Worm (Caenorhabditis elegans): Measurements from ENCODE around the gene ampd-1.
"Not testable (repeated sequence)": the region's sequence is repeated elsewhere in the genome, so short reads cannot be mapped to it uniquely, and the experiment has no call there.

The ampd-1 gene

DNA sequence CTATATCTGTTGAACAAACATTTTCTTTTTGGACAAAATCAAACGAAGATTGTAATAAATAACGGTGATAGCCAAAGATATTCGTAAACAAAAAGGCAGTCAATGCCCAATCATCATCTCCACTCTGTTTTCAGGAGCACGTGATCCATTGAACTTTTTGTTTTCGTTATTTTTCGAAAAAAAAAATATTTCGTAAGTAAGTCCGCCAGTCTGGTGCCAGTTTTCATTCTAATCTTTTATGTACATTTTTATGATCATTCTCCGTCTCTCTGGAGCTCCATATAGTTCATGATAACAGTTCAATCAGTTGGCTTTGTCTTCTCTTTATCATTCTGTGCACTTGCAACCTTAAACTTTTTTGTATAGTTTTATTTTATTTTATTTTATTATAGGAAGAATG lies at the start of gene ampd-1:
Gene ampd-1 (plus strand): TSS at position 393 of the 400 bp plus-strand sequence.
- TF ChIP-seq ztf-29 (GFP tag; IDR thresholded peaks at IDR 0.05) (no peak), ref-1 (GFP tag; conservative IDR thresholded peaks at IDR 0.05) (no peak), cog-1 (tag; optimal IDR thresholded peaks at IDR 0.05) (no peak), T22C8.4 (GFP tag; IDR thresholded peaks at IDR 0.05) (no peak), flt-1 (GFP tag; IDR thresholded peaks at IDR 0.05) (no peak), klf-2 (GFP tag; conservative IDR thresholded peaks at IDR 0.05) (no peak), tab-1 (GFP tag; IDR thresholded peaks at IDR 0.05) (no peak), med-1 (GFP tag; optimal IDR thresholded peaks at IDR 0.05; ENCODE audit: insufficient read depth) (no peak), ztf-23 (GFP tag; IDR thresholded peaks at IDR 0.05) (no peak)

DNA sequence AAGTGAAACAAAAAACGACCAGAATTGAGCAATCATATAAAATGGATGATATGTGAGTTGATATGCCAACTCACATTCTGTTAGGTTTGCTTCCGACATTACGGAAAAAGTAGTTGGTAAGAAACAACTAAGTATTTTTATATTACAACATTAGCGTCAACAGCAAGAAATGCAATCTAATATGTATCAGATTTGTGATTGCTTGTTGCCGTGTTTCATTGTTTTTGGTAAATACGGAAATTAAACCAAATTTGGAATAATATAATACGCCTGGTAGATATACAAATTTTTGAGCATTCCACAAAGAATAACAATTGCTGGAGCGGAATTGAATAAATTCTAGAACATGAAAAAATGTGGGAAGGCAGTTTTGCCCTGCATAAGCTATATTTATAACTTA lies 48.6 kb upstream of the ampd-1 start, which contains the start of gene srb-12:
Gene srb-12 (minus strand): TSS at position 101 of the 400 bp plus-strand sequence.
- TF ChIP-seq med-1 (GFP tag; optimal IDR thresholded peaks at IDR 0.05; ENCODE audit: insufficient read depth) (no peak), T22C8.4 (GFP tag; IDR thresholded peaks at IDR 0.05) (no peak), ztf-29 (GFP tag; IDR thresholded peaks at IDR 0.05) (no peak), ztf-23 (GFP tag; IDR thresholded peaks at IDR 0.05) (no peak), cog-1 (tag; optimal IDR thresholded peaks at IDR 0.05) (no peak), tab-1 (GFP tag; IDR thresholded peaks at IDR 0.05) (no peak), flt-1 (GFP tag; IDR thresholded peaks at IDR 0.05) (no peak), klf-2 (GFP tag; conservative IDR thresholded peaks at IDR 0.05) (no peak), ref-1 (GFP tag; conservative IDR thresholded peaks at IDR 0.05) (no peak)

DNA sequence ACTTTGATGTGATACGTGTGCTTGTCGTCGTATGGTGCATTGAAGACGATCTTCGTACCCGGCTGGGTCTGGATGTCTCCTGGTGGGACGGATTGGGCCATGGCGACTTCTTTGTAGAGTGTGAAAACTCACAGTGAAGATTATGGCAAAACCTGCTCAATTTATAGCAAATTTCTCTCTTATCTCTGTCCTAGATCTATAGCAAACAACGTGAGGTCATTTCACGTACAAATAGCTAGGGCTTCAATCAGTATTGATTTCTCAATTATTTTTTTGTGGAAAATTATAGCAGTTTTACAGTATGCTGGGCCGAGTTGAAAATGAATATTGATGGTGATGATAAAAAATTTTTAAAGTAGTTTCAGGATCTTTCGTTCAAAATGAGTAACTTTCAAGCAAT lies 46.1 kb upstream of the ampd-1 start, which contains the start of gene msp-45:
Gene msp-45 (minus strand): TSS at position 101 of the 400 bp plus-strand sequence.
- TF ChIP-seq ztf-29 (GFP tag; IDR thresholded peaks at IDR 0.05) = no peak
- no peak for TF ChIP-seq T22C8.4 (GFP tag; IDR thresholded peaks at IDR 0.05)
- TF ChIP-seq ref-1 (GFP tag; conservative IDR thresholded peaks at IDR 0.05) = no peak
- no peak for TF ChIP-seq med-1 (GFP tag; optimal IDR thresholded peaks at IDR 0.05; ENCODE audit: insufficient read depth)
- TF ChIP-seq flt-1 (GFP tag; IDR thresholded peaks at IDR 0.05) = no peak
- no peak for TF ChIP-seq cog-1 (tag; optimal IDR thresholded peaks at IDR 0.05)

DNA sequence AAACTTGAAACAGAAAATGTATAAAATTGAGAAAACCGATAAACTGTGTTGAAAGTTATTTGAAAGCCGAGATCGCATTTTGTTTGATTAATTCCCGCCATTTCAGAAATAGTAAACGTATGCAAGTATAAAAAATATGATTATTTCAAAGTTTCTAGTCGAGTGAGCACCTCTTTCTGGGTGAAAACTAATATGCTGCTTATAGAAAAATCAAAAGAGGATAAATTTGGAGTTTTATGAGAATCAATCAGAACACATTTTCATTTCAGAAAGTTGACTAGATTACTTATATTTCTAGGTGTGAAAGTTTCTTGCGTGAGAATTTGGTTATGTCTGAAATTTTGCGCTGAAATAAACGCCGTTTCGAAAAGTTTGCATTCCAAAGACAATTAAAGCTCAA lies 45.6 kb upstream of the ampd-1 start, which contains the start of gene srb-13:
Gene srb-13 (minus strand): TSS at position 101 of the 400 bp plus-strand sequence.
- TF ChIP-seq med-1 (GFP tag; optimal IDR thresholded peaks at IDR 0.05; ENCODE audit: insufficient read depth) (no peak), ztf-23 (GFP tag; IDR thresholded peaks at IDR 0.05) (no peak), klf-2 (GFP tag; conservative IDR thresholded peaks at IDR 0.05) (no peak), cog-1 (tag; optimal IDR thresholded peaks at IDR 0.05) (no peak), ref-1 (GFP tag; conservative IDR thresholded peaks at IDR 0.05) (no peak), T22C8.4 (GFP tag; IDR thresholded peaks at IDR 0.05) (no peak), tab-1 (GFP tag; IDR thresholded peaks at IDR 0.05) (no peak), flt-1 (GFP tag; IDR thresholded peaks at IDR 0.05) (no peak), ztf-29 (GFP tag; IDR thresholded peaks at IDR 0.05) (no peak)

DNA sequence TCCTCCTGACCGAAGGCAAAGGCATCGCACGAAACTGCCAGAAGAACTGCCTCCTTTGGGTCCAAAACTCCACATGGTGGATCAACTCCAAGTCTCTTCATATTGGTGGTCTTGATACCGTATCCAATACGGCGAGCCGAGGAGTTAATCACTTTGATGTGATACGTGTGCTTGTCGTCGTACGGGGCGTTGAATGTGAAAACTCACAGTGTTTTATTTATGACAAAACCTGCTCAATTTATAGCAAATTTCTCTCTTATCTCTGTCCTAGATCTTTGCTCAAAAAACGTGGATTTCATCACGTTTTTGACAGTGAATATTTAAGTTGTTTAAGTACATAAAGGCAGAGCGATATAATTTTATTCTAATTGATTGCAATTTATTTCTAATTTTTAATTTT lies 44.3 kb upstream of the ampd-1 start, which contains the start of gene F58A6.9:
Gene F58A6.9 (minus strand): TSS at position 101 of the 400 bp plus-strand sequence.
- not testable (repeated sequence) for TF ChIP-seq ztf-29, T22C8.4, tab-1 (GFP tag; IDR thresholded peaks at IDR 0.05)

DNA sequence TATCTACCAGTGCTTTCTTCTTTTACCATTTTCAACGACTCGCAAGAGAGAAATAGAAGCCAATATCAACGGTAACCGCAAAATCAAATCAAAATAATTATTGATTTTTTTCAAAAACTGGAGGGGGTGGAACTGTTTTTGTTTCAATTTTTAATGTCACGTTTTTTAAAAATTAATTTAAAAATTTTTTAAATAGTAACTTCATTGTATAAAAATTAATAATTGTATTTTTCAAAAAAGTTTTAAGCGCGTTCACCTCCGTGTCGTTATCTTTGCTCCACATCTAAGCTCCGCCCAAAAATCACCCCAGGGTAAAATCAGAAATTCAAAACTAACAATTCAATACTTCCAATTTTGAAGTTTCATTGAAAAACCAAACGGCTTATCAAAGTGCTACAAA lies 42.0 kb upstream of the ampd-1 start, which contains the start of gene C27D6.11:
Gene C27D6.11 (minus strand): TSS at position 101 of the 400 bp plus-strand sequence.
- no peak for TF ChIP-seq klf-2 (GFP tag; conservative IDR thresholded peaks at IDR 0.05)
- no peak for TF ChIP-seq ztf-29 (GFP tag; IDR thresholded peaks at IDR 0.05)
- TF ChIP-seq T22C8.4 (GFP tag; IDR thresholded peaks at IDR 0.05) = no peak
- no peak for TF ChIP-seq ref-1 (GFP tag; conservative IDR thresholded peaks at IDR 0.05)
- no peak for TF ChIP-seq tab-1 (GFP tag; IDR thresholded peaks at IDR 0.05)
- no peak for TF ChIP-seq med-1 (GFP tag; optimal IDR thresholded peaks at IDR 0.05; ENCODE audit: insufficient read depth)
- no peak for TF ChIP-seq ztf-23 (GFP tag; IDR thresholded peaks at IDR 0.05)
- TF ChIP-seq flt-1 (GFP tag; IDR thresholded peaks at IDR 0.05) = no peak

DNA sequence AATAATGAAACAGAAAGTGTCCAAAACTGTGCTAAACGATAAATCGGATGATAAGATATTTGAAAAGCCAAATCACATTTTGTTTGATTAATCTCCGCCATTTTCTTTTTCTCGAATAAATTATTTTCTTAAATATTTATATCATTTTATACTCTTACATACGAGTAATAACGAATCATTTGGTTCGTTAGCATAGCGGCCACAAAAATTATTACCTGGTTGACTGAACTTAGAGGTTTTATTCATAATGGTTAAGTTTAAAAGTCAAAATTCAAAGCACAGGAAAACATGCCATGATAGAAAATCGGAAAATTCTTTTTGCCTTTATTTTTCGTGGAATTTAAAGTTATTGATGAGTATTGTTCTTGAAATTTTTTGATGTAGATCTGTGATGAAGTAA lies 39.8 kb upstream of the ampd-1 start, which contains the start of gene srb-5:
Gene srb-5 (minus strand): TSS at position 101 of the 400 bp plus-strand sequence.
- no peak for TF ChIP-seq flt-1 (GFP tag; IDR thresholded peaks at IDR 0.05)
- no peak for TF ChIP-seq klf-2 (GFP tag; conservative IDR thresholded peaks at IDR 0.05)
- TF ChIP-seq cog-1 (tag; optimal IDR thresholded peaks at IDR 0.05) = no peak
- no peak for TF ChIP-seq med-1 (GFP tag; optimal IDR thresholded peaks at IDR 0.05; ENCODE audit: insufficient read depth)
- TF ChIP-seq ztf-23 (GFP tag; IDR thresholded peaks at IDR 0.05) = no peak
- no peak for TF ChIP-seq tab-1 (GFP tag; IDR thresholded peaks at IDR 0.05)
- no peak for TF ChIP-seq T22C8.4 (GFP tag; IDR thresholded peaks at IDR 0.05)
- no peak for TF ChIP-seq ztf-29 (GFP tag; IDR thresholded peaks at IDR 0.05)
- no peak for TF ChIP-seq ref-1 (GFP tag; conservative IDR thresholded peaks at IDR 0.05)

DNA sequence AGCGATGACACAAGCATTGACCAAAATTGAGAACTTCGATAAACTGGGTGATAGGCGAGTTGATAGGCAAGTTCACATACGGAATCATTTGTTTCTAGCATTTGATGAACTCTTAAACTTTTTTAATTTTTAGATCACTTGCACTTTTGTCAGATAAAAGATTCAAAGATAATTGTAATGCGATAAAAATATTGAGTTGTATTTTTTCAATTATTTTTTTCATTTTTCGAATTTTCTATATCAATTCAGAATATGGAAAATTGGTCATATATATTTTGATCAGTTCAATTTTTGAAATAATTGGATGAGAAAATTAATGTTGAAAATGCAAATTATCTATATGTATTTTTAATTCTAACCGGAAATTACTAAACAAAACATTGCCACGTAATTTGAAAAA lies 36.4 kb upstream of the ampd-1 start, which contains the start of gene srb-3:
Gene srb-3 (minus strand): TSS at position 101 of the 400 bp plus-strand sequence.
- TF ChIP-seq klf-2 (GFP tag; conservative IDR thresholded peaks at IDR 0.05) = no peak
- TF ChIP-seq ztf-29 (GFP tag; IDR thresholded peaks at IDR 0.05) = no peak
- no peak for TF ChIP-seq tab-1 (GFP tag; IDR thresholded peaks at IDR 0.05)
- no peak for TF ChIP-seq flt-1 (GFP tag; IDR thresholded peaks at IDR 0.05)
- no peak for TF ChIP-seq ztf-23 (GFP tag; IDR thresholded peaks at IDR 0.05)
- TF ChIP-seq cog-1 (tag; optimal IDR thresholded peaks at IDR 0.05) = no peak
- no peak for TF ChIP-seq ref-1 (GFP tag; conservative IDR thresholded peaks at IDR 0.05)
- TF ChIP-seq med-1 (GFP tag; optimal IDR thresholded peaks at IDR 0.05; ENCODE audit: insufficient read depth) = no peak
- no peak for TF ChIP-seq T22C8.4 (GFP tag; IDR thresholded peaks at IDR 0.05)

DNA sequence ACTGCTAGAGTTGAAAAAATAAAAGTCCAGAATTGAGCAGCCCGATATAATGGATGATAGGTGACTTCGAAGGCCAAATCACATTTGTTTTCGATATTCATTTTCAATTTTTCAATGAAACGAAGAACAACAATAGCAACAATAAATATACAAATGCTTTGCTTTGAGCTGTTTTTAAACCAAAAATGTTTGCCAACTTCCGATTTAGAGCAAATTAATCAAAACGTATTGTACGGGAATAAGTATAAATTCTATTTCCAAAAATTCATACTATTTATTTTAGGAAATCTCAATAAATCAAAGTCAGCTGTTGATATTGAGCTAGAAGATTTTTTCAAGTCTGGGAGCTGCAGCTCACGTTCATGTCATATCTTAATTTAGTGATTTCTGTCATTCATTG lies 32.2 kb upstream of the ampd-1 start, which contains the start of gene srb-1:
Gene srb-1 (minus strand): TSS at position 101 of the 400 bp plus-strand sequence.
- TF ChIP-seq tab-1 (GFP tag; IDR thresholded peaks at IDR 0.05) = no peak
- TF ChIP-seq ztf-23 (GFP tag; IDR thresholded peaks at IDR 0.05) = no peak
- TF ChIP-seq ref-1 (GFP tag; conservative IDR thresholded peaks at IDR 0.05) = no peak
- TF ChIP-seq med-1 (GFP tag; optimal IDR thresholded peaks at IDR 0.05; ENCODE audit: insufficient read depth) = no peak
- no peak for TF ChIP-seq ztf-29 (GFP tag; IDR thresholded peaks at IDR 0.05)
- TF ChIP-seq T22C8.4 (GFP tag; IDR thresholded peaks at IDR 0.05) = no peak
- TF ChIP-seq cog-1 (tag; optimal IDR thresholded peaks at IDR 0.05) = no peak

DNA sequence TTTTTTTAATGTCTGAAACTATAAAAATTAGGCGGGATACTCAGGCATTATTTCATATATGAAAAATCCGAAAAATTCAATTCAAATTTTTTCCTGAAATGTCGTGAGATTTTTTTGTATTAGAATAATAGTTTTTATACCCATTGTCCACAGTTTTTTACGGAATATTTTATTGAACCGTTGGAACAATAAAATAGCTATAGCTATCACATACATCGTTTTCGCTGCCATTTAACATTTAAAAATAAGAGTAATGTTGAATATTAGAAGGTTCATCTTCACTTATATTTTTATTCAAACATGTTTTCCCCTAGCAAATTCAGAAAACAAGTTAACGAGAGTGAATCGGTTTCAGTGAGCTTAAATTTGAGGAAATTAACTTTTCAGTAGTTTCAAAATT lies 31.5 kb upstream of the ampd-1 start, which contains the start of gene C27D6.15:
Gene C27D6.15 (plus strand): TSS at position 301 of the 400 bp plus-strand sequence.
- TF ChIP-seq cog-1 (tag; optimal IDR thresholded peaks at IDR 0.05) (no peak), med-1 (GFP tag; optimal IDR thresholded peaks at IDR 0.05; ENCODE audit: insufficient read depth) (no peak), ztf-29 (GFP tag; IDR thresholded peaks at IDR 0.05) (no peak), ref-1 (GFP tag; conservative IDR thresholded peaks at IDR 0.05) (no peak), flt-1 (GFP tag; IDR thresholded peaks at IDR 0.05) (no peak), tab-1 (GFP tag; IDR thresholded peaks at IDR 0.05) (no peak), ztf-23 (GFP tag; IDR thresholded peaks at IDR 0.05) (no peak), T22C8.4 (GFP tag; IDR thresholded peaks at IDR 0.05) (no peak)

Measured in whole organism, midembryonic.